Fruit fly (Drosophila melanogaster) whole organism, embryonic: ENCODE data around the gene moody.

Experiments
- CG10147 ChIP-seq: fragments of 200-800 bp; sonication (Bioruptor generic); optimal IDR thresholded peaks from 2 replicates; lab custom pipeline; 2019; ENCODE audit warnings: missing biosample characterization, mild to moderate bottlenecking, missing genetic modification characterization, moderate library complexity
- CG10267 ChIP-seq: fragments of 200-800 bp; sonication (Bioruptor generic); optimal IDR thresholded peaks from 2 replicates; lab custom pipeline; 2018; ENCODE audit warnings: missing biosample characterization, mild to moderate bottlenecking, missing genetic modification characterization, moderate library complexity
- CG12299 ChIP-seq: fragments of 200-800 bp; sonication (Bioruptor generic); optimal IDR thresholded peaks from 2 replicates; lab custom pipeline; 2018; ENCODE audit warnings: missing biosample characterization, mild to moderate bottlenecking, missing genetic modification characterization
- CG12769 ChIP-seq: fragments of 200-800 bp; sonication (Bioruptor generic); optimal IDR thresholded peaks from 2 replicates; lab custom pipeline; 2019; ENCODE audit warnings: missing biosample characterization, mild to moderate bottlenecking, missing genetic modification characterization, moderate library complexity
- CG15269 ChIP-seq: fragments of 200-800 bp; sonication (Bioruptor generic); optimal IDR thresholded peaks from 2 replicates; lab custom pipeline; 2018; ENCODE audit warnings: missing biosample characterization, mild to moderate bottlenecking, missing genetic modification characterization, moderate library complexity
- CG30020 ChIP-seq: fragments of 200-800 bp; optimal IDR thresholded peaks from 2 replicates; lab custom pipeline; 2019; ENCODE audit warnings: missing biosample characterization, mild to moderate bottlenecking, missing genetic modification characterization, moderate library complexity
- CG30431 ChIP-seq: fragments of 200-800 bp; sonication (Bioruptor generic); optimal IDR thresholded peaks from 2 replicates; lab custom pipeline; 2017; ENCODE audit warnings: missing biosample characterization, missing genetic modification characterization
- CG31441 ChIP-seq: fragments of 200-800 bp; sonication (Bioruptor generic); IDR thresholded peaks from 2 replicates; pipeline ENCODE4 v1.3.6; 2022; ENCODE audit warnings: missing biosample characterization, missing genetic modification characterization
- CG34376 ChIP-seq: fragments of 200-800 bp; sonication (Bioruptor generic); optimal IDR thresholded peaks from 2 replicates; lab custom pipeline; 2018; ENCODE audit warnings: missing biosample characterization, mild to moderate bottlenecking, missing genetic modification characterization
- CG6791 ChIP-seq: fragments of 200-800 bp; sonication (Bioruptor generic); IDR thresholded peaks from 3 replicates; pipeline ENCODE4 v1.3.6; 2022; ENCODE audit warnings: missing biosample characterization, missing genetic modification characterization; ENCODE audit not compliant: partially characterized antibody
- CG6854 ChIP-seq: fragments of 200-800 bp; sonication (Bioruptor generic); optimal IDR thresholded peaks from 3 replicates; lab custom pipeline; 2017; ENCODE audit warnings: missing biosample characterization, mild to moderate bottlenecking, missing genetic modification characterization
- CG7745 ChIP-seq: fragments of 200-800 bp; sonication (Bioruptor generic); optimal IDR thresholded peaks from 2 replicates; lab custom pipeline; 2018; ENCODE audit warnings: missing biosample characterization, mild to moderate bottlenecking, missing genetic modification characterization, moderate library complexity
- CG8281 ChIP-seq: fragments of 200-800 bp; sonication (Bioruptor generic); optimal IDR thresholded peaks from 2 replicates; lab custom pipeline; 2018; ENCODE audit warnings: missing biosample characterization, mild to moderate bottlenecking, missing genetic modification characterization, moderate library complexity
- D19A ChIP-seq: fragments of 200-800 bp; optimal IDR thresholded peaks from 3 replicates; lab custom pipeline; 2019; ENCODE audit warnings: missing biosample characterization, mild to moderate bottlenecking, missing genetic modification characterization, moderate library complexity
- Dfd ChIP-seq, 2 experiments: fragments of >200 bp; optimal IDR thresholded peaks; 2 replicates each; lab custom pipeline; 2017; ENCODE audit warnings: missing biosample characterization in 2 of 2, missing genetic modification characterization in 2 of 2
- Fer1 ChIP-seq: fragments of 200-800 bp; sonication (Bioruptor generic); optimal IDR thresholded peaks from 2 replicates; lab custom pipeline; 2017; ENCODE audit warnings: missing biosample characterization, mild to moderate bottlenecking, missing genetic modification characterization
- Fer3 ChIP-seq: fragments of 200-800 bp; sonication (Bioruptor generic); optimal IDR thresholded peaks from 2 replicates; lab custom pipeline; 2018; ENCODE audit warnings: missing biosample characterization, mild to moderate bottlenecking, missing genetic modification characterization, moderate library complexity
- HLH3B ChIP-seq: fragments of 200-800 bp; sonication (Bioruptor generic); IDR thresholded peaks from 2 replicates; pipeline ENCODE4 v1.3.6; 2022; ENCODE audit warnings: missing biosample characterization, missing genetic modification characterization
- HmgD ChIP-seq: fragments of 200-800 bp; sonication (Bioruptor generic); optimal IDR thresholded peaks from 3 replicates; lab custom pipeline; 2016; ENCODE audit warnings: missing biosample characterization, missing genetic modification characterization
- Hr3 ChIP-seq: fragments of 200-800 bp; sonication (Bioruptor generic); optimal IDR thresholded peaks from 3 replicates; lab custom pipeline; 2016; ENCODE audit warnings: missing biosample characterization, missing genetic modification characterization
- Hr51 ChIP-seq, 2 experiments: fragments of 200-800 bp; sonication (Bioruptor generic); optimal IDR thresholded peaks; 2 replicates in 1 of 2; 3 replicates in 1 of 2; lab custom pipeline; 2016 to 2018; ENCODE audit warnings: missing biosample characterization in 2 of 2, missing genetic modification characterization in 2 of 2, mild to moderate bottlenecking in 1 of 2, moderate library complexity in 1 of 2
- Hsf ChIP-seq: fragments of 200-800 bp; sonication (Bioruptor generic); optimal IDR thresholded peaks from 3 replicates; lab custom pipeline; 2016; ENCODE audit warnings: missing biosample characterization, missing genetic modification characterization
- NFAT ChIP-seq: fragments of 200-800 bp; sonication (Bioruptor generic); IDR thresholded peaks from 2 replicates; pipeline ENCODE4 v1.3.6; 2022; ENCODE audit warnings: missing biosample characterization, missing genetic modification characterization
- Oli ChIP-seq: fragments of 200-800 bp; sonication (Bioruptor generic); optimal IDR thresholded peaks from 2 replicates; lab custom pipeline; 2018; ENCODE audit warnings: missing biosample characterization, mild to moderate bottlenecking, missing genetic modification characterization, moderate library complexity
- Rfx ChIP-seq: fragments of 200-800 bp; sonication (Bioruptor generic); IDR thresholded peaks from 2 replicates; pipeline ENCODE4 v1.3.6; 2022; ENCODE audit warnings: missing biosample characterization, missing genetic modification characterization
- Side ChIP-seq: fragments of 200-800 bp; sonication (Bioruptor generic); optimal IDR thresholded peaks from 2 replicates; lab custom pipeline; 2016; ENCODE audit warnings: missing biosample characterization, missing genetic modification characterization
- Trl ChIP-seq, 3 experiments: fragments of >200 bp in 2 of 3; fragments of 200-800 bp in 1 of 3; sonication (Bioruptor generic) in 1 of 3; optimal IDR thresholded peaks; 2 replicates in 1 of 3; 3 replicates in 2 of 3; lab custom pipeline; 2016 to 2017; ENCODE audit warnings: missing biosample characterization in 1 of 3, missing genetic modification characterization in 1 of 3
- Xbp1 ChIP-seq: fragments of 200-800 bp; sonication (Bioruptor generic); optimal IDR thresholded peaks from 3 replicates; lab custom pipeline; 2016; ENCODE audit warnings: missing biosample characterization, mild to moderate bottlenecking, missing genetic modification characterization
- Xrp1 ChIP-seq: fragments of 200-800 bp; sonication (Bioruptor generic); IDR thresholded peaks from 2 replicates; pipeline ENCODE4 v1.3.6; 2022; ENCODE audit warnings: missing biosample characterization, missing genetic modification characterization
- bowl ChIP-seq: fragments of 200-800 bp; sonication (Bioruptor generic); IDR thresholded peaks from 2 replicates; pipeline ENCODE4 v1.3.6; 2022; ENCODE audit warnings: missing biosample characterization, missing genetic modification characterization
- ci ChIP-seq: fragments of 200-800 bp; sonication (Bioruptor generic); IDR thresholded peaks from 3 replicates; pipeline ENCODE4 v1.3.6; 2022; ENCODE audit warnings: missing biosample characterization, missing genetic modification characterization
- crol ChIP-seq: fragments of 200-800 bp; sonication (Bioruptor generic); IDR thresholded peaks from 2 replicates; pipeline ENCODE4 v1.3.6; 2022; ENCODE audit warnings: missing biosample characterization, missing genetic modification characterization
- eve ChIP-seq, 2 experiments: fragments of >200 bp; optimal IDR thresholded peaks; 2 replicates each; lab custom pipeline; 2017; ENCODE audit warnings: missing biosample characterization in 2 of 2, missing genetic modification characterization in 2 of 2
- ewg ChIP-seq: fragments of 200-800 bp; sonication (Bioruptor generic); optimal IDR thresholded peaks from 3 replicates; lab custom pipeline; 2017; ENCODE audit warnings: mild to moderate bottlenecking, missing biosample characterization, missing genetic modification reagents, missing genetic modification characterization
- gcm ChIP-seq: fragments of 200-800 bp; sonication (Bioruptor generic); optimal IDR thresholded peaks from 2 replicates; lab custom pipeline; 2019; ENCODE audit warnings: missing biosample characterization, mild to moderate bottlenecking, missing genetic modification characterization, moderate library complexity
- gem ChIP-seq: fragments of 200-800 bp; sonication (Bioruptor generic); optimal IDR thresholded peaks from 2 replicates; lab custom pipeline; 2019; ENCODE audit warnings: missing biosample characterization, mild to moderate bottlenecking, missing genetic modification characterization, moderate library complexity
- gsb-n ChIP-seq: fragments of 200-800 bp; sonication (Bioruptor generic); optimal IDR thresholded peaks from 3 replicates; lab custom pipeline; 2018; ENCODE audit warnings: missing biosample characterization, mild to moderate bottlenecking, missing genetic modification characterization
- hkb ChIP-seq, 2 experiments: fragments of 200-800 bp in 1 of 2; fragments of >200 bp in 1 of 2; sonication (Bioruptor generic) in 1 of 2; IDR thresholded peaks in 1 of 2; optimal IDR thresholded peaks in 1 of 2; 2 replicates each; pipeline versions ENCODE4 v1.3.6 to Lab custom; 2017 to 2022; ENCODE audit warnings: missing biosample characterization in 1 of 2, missing genetic modification characterization in 1 of 2
- ind ChIP-seq: fragments of 200-800 bp; sonication (Bioruptor generic); optimal IDR thresholded peaks from 3 replicates; lab custom pipeline; 2016; ENCODE audit warnings: missing biosample characterization, missing genetic modification characterization
- lola ChIP-seq, 3 experiments: fragments of >200 bp in 2 of 3; fragments of 200-800 bp in 1 of 3; sonication (Bioruptor generic) in 1 of 3; optimal IDR thresholded peaks; 2 replicates each; lab custom pipeline; 2017 to 2019; ENCODE audit warnings: missing biosample characterization in 3 of 3, missing genetic modification characterization in 3 of 3, mild to moderate bottlenecking in 1 of 3, moderate library complexity in 1 of 3
- mam ChIP-seq: fragments of 200-800 bp; sonication (Bioruptor generic); optimal IDR thresholded peaks from 3 replicates; lab custom pipeline; 2016; ENCODE audit warnings: missing biosample characterization, missing genetic modification characterization
- mirr ChIP-seq: fragments of 200-800 bp; sonication (Bioruptor generic); optimal IDR thresholded peaks from 3 replicates; lab custom pipeline; 2018; ENCODE audit warnings: missing biosample characterization, mild to moderate bottlenecking, missing genetic modification characterization
- nmo ChIP-seq: fragments of 200-800 bp; sonication (Bioruptor generic); optimal IDR thresholded peaks from 2 replicates; lab custom pipeline; 2018; ENCODE audit warnings: missing biosample characterization, mild to moderate bottlenecking, missing genetic modification characterization, moderate library complexity
- pita ChIP-seq: fragments of 200-800 bp; sonication (Bioruptor generic); optimal IDR thresholded peaks from 2 replicates; lab custom pipeline; 2017; ENCODE audit warnings: missing biosample characterization, mild to moderate bottlenecking, missing genetic modification characterization
- ssp ChIP-seq: fragments of 200-800 bp; sonication (Bioruptor generic); IDR thresholded peaks from 2 replicates; pipeline ENCODE4 v1.3.6; 2022; ENCODE audit warnings: missing biosample characterization, missing genetic modification characterization
- unc-4 ChIP-seq: fragments of 200-800 bp; sonication (Bioruptor generic); IDR thresholded peaks from 2 replicates; pipeline ENCODE4 v1.3.6; 2022; ENCODE audit warnings: missing biosample characterization, missing genetic modification characterization; ENCODE audit not compliant: partially characterized antibody
- zfh1 ChIP-seq: fragments of 200-800 bp; sonication (Bioruptor generic); IDR thresholded peaks from 3 replicates; pipeline ENCODE4 v1.3.6; 2022; ENCODE audit warnings: missing biosample characterization, missing genetic modification characterization

The moody gene

dm6 chrX:2041981-2042847, 7.7 kb downstream of the moody start, which contains the start of the genes Actn and usp (continued):
- peak; percentile 58 for TF ChIP-seq gsb-n (tag; lab: Kevin White, UChicago)
- peak; percentile 1 for TF ChIP-seq Hsf
- no peak for TF ChIP-seq Side
- TF ChIP-seq ind (GFP tag; lab: Kevin White, UChicago), result peak; percentile 23
- TF ChIP-seq Rfx (GFP tag; lab: Robert Waterston, UW), result peak; percentile 42; the same call in 1 of the 2 replicates
- TF ChIP-seq Dfd (GFP tag; optimal IDR thresholded peaks at IDR 0.05; lab: Kevin White, UChicago), result peak in 1 of 2 experiments; percentile 48
- TF ChIP-seq ewg (GFP tag; lab: Kevin White, UChicago), result peak; percentile 3
- TF ChIP-seq HmgD (GFP tag; lab: Kevin White, UChicago), result no peak
- TF ChIP-seq CG6854 (GFP tag; lab: Kevin White, UChicago), result no peak
- peak; percentile 1 for TF ChIP-seq Oli (tag; lab: Kevin White, UChicago)
- TF ChIP-seq D19A (tag; lab: Kevin White, UChicago), result peak; percentile 40
- TF ChIP-seq CG12299, result no peak
- TF ChIP-seq Fer1, result no peak
- peak; percentile 31 for TF ChIP-seq CG15269 (tag; lab: Kevin White, UChicago)
- peak; percentile 43; the same call in 1 of the 3 replicates for TF ChIP-seq ci
- peak; percentile 50 for TF ChIP-seq CG31441 (GFP tag; lab: Robert Waterston, UW)
- peak in 2 of 3 experiments; percentile 12 to 93 for TF ChIP-seq lola (GFP tag; optimal IDR thresholded peaks at IDR 0.05; lab: Kevin White, UChicago)
- peak; percentile 91 for TF ChIP-seq CG30020 (tag; lab: Kevin White, UChicago)
- peak; percentile 42; the same call in 1 of the 2 replicates for TF ChIP-seq Xrp1 (GFP tag; lab: Robert Waterston, UW)
- no peak for TF ChIP-seq CG30431
- TF ChIP-seq Xbp1, result peak; percentile 28
- no peak for TF ChIP-seq CG8281 (tag; lab: Kevin White, UChicago)
- TF ChIP-seq Hr3 (GFP tag; lab: Kevin White, UChicago), result peak; percentile 0
- peak; percentile 12 for TF ChIP-seq CG34376 (GFP tag; lab: Kevin White, UChicago)
- TF ChIP-seq unc-4, result peak; percentile 45
- TF ChIP-seq Fer3, result peak; percentile 20
- peak in 1 of 2 experiments; percentile 28 for TF ChIP-seq Hr51 (GFP tag; optimal IDR thresholded peaks at IDR 0.05; lab: Kevin White, UChicago)
- no peak for TF ChIP-seq hkb (optimal IDR thresholded peaks at IDR 0.05; lab: Kevin White, UChicago)
- TF ChIP-seq hkb (GFP tag; IDR thresholded peaks at IDR 0.05; lab: Robert Waterston, UW), result peak; percentile 31; the same call in 1 of the 2 replicates
- peak; percentile 82 for TF ChIP-seq crol (GFP tag; lab: Robert Waterston, UW)
- 0 out of 2 replicates have a peak, but pooled peaks have one; percentile 10 for TF ChIP-seq HLH3B
- peak; percentile 17 for TF ChIP-seq CG12769 (tag; lab: Kevin White, UChicago)
- no peak for TF ChIP-seq eve (GFP tag; optimal IDR thresholded peaks at IDR 0.05; lab: Kevin White, UChicago)
- peak; percentile 13; the same call in 1 of the 3 replicates for TF ChIP-seq zfh1
- TF ChIP-seq mirr (GFP tag; lab: Kevin White, UChicago), result peak; percentile 2
- TF ChIP-seq CG6791 (GFP tag; lab: Robert Waterston, UW), result no peak

dm6 chrX:2041312-2041918, 8.5 kb downstream of the moody start, which contains the start of gene CG4313:
CG4313 (plus strand) TSS chrX:2041868.
- peak; percentile 74 for TF ChIP-seq gem (tag; lab: Kevin White, UChicago)
- TF ChIP-seq CG7745 (tag; lab: Kevin White, UChicago), result no peak
- TF ChIP-seq ssp, result peak; percentile 75
- TF ChIP-seq mam (GFP tag; lab: Kevin White, UChicago), result peak; percentile 87
- TF ChIP-seq nmo (GFP tag; lab: Kevin White, UChicago), result peak; percentile 70
- TF ChIP-seq gcm (GFP tag; lab: Kevin White, UChicago), result peak; percentile 49
- peak; percentile 50; the same call in 1 of the 2 replicates for TF ChIP-seq NFAT (GFP tag; lab: Robert Waterston, UW)
- TF ChIP-seq bowl (GFP tag; lab: Robert Waterston, UW), result no peak
- peak; percentile 68 for TF ChIP-seq CG15269 (tag; lab: Kevin White, UChicago)
- no peak for TF ChIP-seq Trl (optimal IDR thresholded peaks at IDR 0.05; lab: Kevin White, UChicago)
- TF ChIP-seq Trl (GFP tag; optimal IDR thresholded peaks at IDR 0.05; lab: Kevin White, UChicago), result peak; percentile 79
- TF ChIP-seq pita (GFP tag; lab: Kevin White, UChicago), result no peak
- TF ChIP-seq CG10147, result peak; percentile 70
- peak; percentile 57 for TF ChIP-seq CG10267 (tag; lab: Kevin White, UChicago)
